Fruit fly (Drosophila melanogaster): Measurements from ENCODE around the gene GstD2.

DNA sequence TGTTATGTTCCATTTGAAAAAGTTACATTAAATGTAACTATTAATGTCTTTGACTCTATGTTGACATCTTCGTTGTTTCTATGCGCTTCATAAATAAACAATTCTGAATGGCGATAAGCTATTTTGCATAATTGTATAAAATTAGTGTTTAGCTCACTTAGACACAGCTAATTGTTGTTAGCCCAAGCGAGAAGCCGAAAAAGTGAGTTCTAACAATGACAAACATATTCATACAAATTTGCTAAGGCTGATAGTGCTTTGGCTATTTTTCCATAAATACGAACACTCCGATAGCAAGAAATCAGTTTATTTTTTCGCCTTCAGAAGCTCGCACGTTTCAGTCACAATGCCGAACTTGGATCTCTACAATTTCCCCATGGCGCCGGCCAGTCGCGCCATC, 6.4 kb downstream of the GstD2 start, which contains the start of gene GstD7:
- TF ChIP-seq Sin3A (optimal IDR thresholded peaks at IDR 0.05) (no peak), Myc (optimal IDR thresholded peaks at IDR 0.05) (no peak), psq (optimal IDR thresholded peaks at IDR 0.05) (no peak), insv (optimal IDR thresholded peaks at IDR 0.05) (no peak), h (optimal IDR thresholded peaks at IDR 0.05) (no peak), ttk (optimal IDR thresholded peaks at IDR 0.05) (no peak)

Measured in Kc167 (cell line).